Worm (Caenorhabditis elegans) whole organism, L4/young adult: ENCODE measurements around the gene ncl-1.

Source experiments
- W03F9.2 ChIP-seq: fragments of 150-350 bp; optimal IDR thresholded peaks from 2 replicates; lab custom pipeline; 2014; ENCODE audit warnings: missing biosample characterization, missing genetic modification characterization
- dao-5 ChIP-seq: sonication (generic microtip); optimal IDR thresholded peaks from 2 replicates; lab custom pipeline; 2016; ENCODE audit warnings: missing genotype, missing genetic modification characterization, moderate library complexity, missing compliant biosample characterization

- TF ChIP-seq W03F9.2 (tag; lab: Kevin White, UChicago) (no peak), dao-5 (no peak)
These were observed 54.3 kb downstream of the ncl-1 start for ce11 chrIII:7773791-7774190.
